Fruit fly (Drosophila melanogaster): ENCODE data around the gene ouib.
A peak's percentile ranks its signal among the peaks of the same experiment; 100 is the strongest.

Gene ouib

DNA sequence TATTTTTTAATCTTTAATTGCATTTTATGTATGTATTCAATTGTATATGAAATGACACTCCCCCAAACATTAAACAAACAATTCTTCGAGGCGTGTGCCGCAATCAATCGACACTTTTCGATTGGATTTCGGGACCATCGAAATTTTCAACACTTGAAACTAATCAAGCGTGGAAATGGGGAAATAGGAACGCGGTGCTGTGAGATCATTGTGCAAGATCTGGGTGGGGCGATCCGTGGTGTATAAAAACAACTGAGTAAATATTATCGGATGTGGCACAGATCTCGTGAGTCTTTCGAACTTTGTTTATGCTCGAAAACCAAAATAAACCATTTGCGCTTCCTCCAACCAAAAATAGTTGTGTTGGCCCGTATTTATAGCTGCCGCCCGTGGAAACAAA is 16.0 kb downstream of the ouib start:
- TF ChIP-seq CG8478 (optimal IDR thresholded peaks at IDR 0.05) (no peak), CTCF (optimal IDR thresholded peaks at IDR 0.05) (no peak)

DNA sequence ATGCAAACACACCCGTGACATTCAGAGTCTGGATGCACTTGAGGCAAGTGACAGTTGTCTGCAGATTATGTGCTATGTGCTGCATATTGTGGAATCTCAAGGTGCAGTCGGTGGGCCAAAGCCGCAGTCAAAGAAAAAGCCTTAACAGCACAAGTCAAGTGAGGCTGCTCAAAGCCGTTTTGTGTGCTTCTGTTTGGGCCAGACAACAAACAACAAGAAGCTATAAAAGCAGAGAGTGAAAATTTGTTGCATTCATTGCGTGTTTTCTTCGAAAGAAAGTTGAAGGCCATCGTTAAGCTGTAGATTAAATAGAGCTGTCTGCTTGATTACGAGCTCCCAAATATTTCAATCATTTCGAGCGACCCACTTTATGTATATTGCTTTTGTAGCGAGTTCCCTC is 16.7 kb downstream of the ouib start:
- TF ChIP-seq CTCF (optimal IDR thresholded peaks at IDR 0.05) (no peak), CG8478 (optimal IDR thresholded peaks at IDR 0.05) (no peak)

DNA sequence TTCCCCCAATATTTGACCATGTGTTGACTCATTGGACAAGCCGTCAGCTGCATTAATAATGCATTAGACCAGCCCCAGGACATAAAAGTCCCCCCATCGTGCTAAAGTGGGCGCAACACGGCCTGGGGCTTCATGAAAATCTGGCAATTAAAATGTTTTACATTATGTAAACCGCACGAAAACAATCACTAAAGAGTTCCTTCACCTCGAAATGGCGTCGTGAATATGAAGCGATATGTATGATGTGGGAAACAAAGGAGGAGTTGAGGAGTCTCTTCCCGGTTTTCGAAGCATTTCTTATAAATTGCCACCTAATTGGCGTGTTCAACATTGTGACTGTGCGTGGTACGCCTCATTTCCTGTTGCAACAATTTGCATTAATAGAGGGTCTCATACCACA is 17.4 kb downstream of the ouib start:
- TF ChIP-seq CG8478 (optimal IDR thresholded peaks at IDR 0.05) (no peak), CTCF (optimal IDR thresholded peaks at IDR 0.05) (no peak)

DNA sequence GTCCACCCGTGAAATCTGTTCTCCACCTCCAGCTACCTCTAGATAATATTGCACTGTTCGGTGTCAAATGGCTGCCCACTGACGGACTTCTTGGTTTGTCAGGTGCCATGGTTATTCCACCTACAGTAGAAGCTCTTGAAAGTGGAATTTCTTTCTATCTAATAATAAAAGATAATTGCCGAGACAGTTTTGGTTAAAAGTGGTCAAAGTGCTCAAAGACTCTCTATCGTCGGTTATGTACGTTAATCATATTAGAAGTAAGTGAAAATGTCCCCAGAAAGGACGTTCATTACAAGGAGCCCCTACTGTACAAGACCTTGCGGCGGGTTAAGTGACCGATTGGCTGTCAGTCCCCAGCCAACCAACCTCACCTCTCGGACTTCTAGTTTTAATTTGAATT is 18.9 kb downstream of the ouib start:
- TF ChIP-seq CTCF (optimal IDR thresholded peaks at IDR 0.05): no peak
- TF ChIP-seq CG8478 (optimal IDR thresholded peaks at IDR 0.05): no peak

DNA sequence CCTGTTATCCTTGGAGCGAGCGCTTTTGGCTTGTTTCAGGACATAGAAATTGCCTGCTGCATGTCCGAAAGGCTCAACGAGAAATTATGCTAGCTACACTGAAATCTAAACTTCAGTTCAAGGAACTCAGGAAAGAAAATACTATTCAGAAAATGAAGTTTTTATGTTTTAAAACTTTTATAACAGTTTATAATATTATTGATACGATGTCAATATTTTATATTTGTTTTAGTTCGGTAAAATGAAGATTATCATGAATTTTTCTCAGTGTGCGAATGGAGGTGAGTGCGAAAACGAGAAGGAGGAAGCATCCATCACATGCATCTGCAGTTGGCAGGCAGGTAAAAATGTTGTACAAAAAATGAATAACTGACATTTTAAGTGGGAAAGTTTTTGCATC is 21.1 kb downstream of the ouib start:
- TF ChIP-seq CG8478 (optimal IDR thresholded peaks at IDR 0.05) (no peak), CTCF (optimal IDR thresholded peaks at IDR 0.05) (no peak)

DNA sequence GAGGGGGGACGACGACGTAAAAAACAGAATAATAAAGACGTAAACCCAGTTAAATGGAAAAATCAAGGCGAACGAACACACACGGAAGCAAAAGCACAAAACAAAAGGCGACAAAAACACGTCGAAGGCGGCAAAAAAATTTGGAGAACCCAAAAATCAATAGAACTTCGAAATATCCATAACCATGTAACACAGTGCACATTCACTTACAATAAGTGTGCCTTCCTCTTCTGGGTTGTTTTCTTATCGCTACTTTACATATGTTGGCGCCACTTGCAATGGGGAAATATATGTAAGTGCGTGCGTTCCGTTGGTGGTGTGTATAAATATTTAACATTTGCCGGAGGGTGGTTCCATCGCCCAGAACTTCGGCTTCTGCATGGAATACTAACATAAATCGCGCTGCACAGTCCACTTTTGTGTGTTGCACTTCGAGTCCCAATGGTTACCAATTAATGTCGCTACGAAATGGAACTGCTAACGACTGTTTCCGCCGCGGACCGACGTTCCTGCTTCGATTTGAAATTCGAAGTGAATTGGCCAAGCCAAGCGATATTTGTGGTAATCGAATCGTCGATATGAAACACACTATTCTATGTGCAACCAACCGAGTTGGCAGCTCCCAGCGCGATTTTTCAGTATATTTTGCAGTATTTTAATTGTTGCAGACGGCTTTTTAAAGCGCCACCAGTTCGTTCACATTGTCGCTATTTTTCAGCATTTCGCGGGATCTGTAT is 22.0 kb downstream of the ouib start, which contains the start of the genes CG9801 and Nasp:
CG9801 (minus strand) TSS at position 542 of the 737 bp plus-strand sequence.
Nasp (plus strand) TSS at position 665 of the 737 bp plus-strand sequence.
- TF ChIP-seq CTCF (optimal IDR thresholded peaks at IDR 0.05) (peak; percentile 45 to 51), CG8478 (optimal IDR thresholded peaks at IDR 0.05) (no peak)

DNA sequence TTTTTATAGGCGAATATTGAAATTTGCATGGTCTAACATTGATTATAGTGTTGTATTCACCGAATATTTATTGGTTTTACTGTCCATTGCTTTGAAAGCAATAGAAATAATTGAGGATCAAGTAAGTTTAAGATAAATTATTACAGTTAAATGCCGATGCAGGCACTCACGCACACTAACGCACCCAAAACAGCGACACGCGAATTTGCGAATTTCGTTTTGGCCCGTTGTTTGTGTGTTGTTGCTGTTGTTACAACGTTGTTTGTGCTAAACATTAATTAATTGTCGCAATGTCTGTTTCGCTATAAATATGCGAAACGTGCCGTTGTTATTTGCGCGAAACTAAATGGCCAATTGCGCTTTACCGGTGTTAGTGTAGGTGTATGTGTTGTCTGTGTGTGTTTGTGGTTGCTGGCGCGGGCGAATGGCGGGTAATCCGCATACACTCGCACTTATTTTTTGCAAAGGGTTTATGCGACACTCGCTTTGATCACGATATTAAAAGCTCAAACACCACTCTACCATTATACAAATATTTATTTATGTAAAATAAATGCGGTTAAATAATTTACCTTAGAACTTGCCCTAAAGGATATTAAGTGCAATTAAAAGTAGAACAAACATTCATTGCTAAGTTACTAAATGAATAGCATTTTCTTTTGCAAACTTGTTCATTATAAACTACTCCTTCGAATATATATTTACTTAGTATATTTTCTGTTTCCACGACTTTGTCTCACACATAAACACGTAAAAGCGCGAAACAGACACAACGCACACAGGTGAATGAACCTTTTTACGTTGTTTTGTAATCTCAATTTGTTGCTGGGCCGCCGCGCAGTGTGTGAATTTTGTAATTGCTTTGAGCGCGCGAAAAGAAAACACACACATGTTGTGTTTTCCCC is 22.8 kb downstream of the ouib start:
- no peak for TF ChIP-seq CG8478 (optimal IDR thresholded peaks at IDR 0.05)
- no peak for TF ChIP-seq CTCF (optimal IDR thresholded peaks at IDR 0.05)

DNA sequence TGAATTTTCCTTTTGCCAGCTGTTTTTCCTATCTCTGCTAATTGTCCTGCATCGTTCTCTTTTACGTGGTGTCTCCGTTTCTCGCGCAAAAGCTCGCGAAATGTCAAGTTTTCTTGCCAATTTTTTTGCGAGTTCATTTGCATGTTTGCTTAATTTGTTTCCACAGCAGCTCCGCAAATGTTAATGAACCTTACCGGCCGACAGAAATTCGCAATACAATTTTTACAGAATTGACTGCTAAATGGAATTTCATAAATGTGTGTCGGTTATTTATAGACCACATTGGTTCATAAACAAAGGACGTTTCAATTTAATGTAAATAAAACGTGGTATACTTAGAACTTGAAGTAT is 23.5 kb downstream of the ouib start:
- no peak for TF ChIP-seq CG8478 (optimal IDR thresholded peaks at IDR 0.05)
- TF ChIP-seq CTCF (optimal IDR thresholded peaks at IDR 0.05): no peak

DNA sequence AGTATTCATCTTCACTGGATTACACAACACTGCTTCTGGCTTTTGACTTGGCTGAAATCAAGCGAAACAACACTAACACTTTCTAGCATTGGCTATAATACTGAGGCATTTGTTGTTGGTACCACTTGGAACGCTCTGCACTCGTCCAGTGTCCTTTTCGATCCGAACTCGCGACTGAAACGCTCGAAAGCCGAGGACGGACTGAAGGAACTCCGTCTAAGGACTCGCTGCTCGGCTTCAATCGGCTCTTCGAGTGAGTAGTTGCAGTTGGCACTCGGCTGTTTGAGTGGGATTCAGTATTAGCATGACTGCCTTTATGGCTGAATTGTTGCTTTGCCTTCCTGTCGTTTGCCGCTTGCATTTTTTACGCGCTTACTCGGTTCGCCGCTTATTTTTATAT is 42.7 kb downstream of the ouib start, which contains the start of the genes CG34135 and CG11768:
CG34135 (minus strand) TSS at position 194 of the 400 bp plus-strand sequence.
CG11768 (minus strand) TSS at position 203 of the 400 bp plus-strand sequence.
- TF ChIP-seq CG8478 (optimal IDR thresholded peaks at IDR 0.05): no peak
- no peak for TF ChIP-seq CTCF (optimal IDR thresholded peaks at IDR 0.05)

DNA sequence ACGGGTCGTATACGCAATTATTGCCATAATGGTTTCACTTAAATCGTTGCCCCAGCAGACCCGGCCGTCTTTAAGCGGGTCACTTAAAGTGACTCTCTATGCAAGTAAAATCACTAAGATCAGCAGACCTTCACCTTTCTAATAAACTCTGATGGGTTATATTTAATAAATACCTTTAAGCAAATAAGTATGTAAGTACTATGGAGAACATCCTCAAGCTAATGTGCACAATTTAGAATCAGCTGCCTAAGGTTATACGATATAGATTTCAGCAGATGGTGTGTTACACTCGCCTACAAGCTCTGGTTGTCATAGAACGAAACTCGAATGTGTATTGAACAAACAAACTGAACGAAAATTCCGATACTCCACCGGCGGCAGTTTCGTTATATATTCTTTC is 43.8 kb downstream of the ouib start, which contains the start of gene CG8236:
CG8236 (plus strand) TSS at position 301 of the 400 bp plus-strand sequence.
- TF ChIP-seq CG8478 (optimal IDR thresholded peaks at IDR 0.05): no peak
- no peak for TF ChIP-seq CTCF (optimal IDR thresholded peaks at IDR 0.05)

DNA sequence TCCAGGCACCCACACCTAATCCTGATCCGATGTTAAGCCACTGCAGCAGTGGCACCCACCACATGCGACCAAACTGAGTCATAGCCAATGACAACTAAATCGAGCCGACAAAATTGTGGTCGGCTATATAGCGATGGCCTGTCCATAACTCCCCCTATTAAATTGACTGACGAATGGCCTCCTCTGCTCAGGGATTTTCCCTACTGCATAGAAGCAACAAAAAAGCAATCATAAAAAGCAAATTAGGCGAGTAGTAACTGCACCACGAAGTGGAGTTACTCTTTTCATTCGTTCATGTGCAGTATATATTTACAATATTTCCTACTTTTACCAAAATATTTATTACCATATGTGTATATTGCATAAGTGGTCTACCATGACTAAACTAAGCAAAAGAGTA is 47.3 kb downstream of the ouib start, which contains the start of gene CG13318:
CG13318 (minus strand) TSS at position 101 of the 400 bp plus-strand sequence.
- TF ChIP-seq CTCF (optimal IDR thresholded peaks at IDR 0.05): no peak
- no peak for TF ChIP-seq CG8478 (optimal IDR thresholded peaks at IDR 0.05)

DNA sequence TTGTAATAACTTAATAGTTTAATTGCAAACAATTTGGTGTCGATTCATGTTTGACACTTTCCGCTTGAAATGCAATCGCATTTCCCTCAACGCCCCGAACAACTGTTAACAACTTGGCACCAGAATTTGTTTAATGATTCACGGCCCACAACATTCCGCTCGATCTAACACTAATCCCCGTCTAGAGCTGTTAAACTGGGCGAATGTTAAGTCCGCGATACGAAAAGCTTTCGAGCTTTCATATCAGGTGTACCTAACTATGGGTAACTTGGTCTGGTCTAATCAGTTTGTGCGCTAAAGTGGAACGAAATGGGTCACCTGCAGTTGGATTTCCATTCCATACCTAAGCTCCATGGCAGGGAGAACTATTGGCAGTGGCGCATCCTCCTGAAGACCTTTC is 47.9 kb downstream of the ouib start, which contains the start of gene CG34301:
CG34301 (plus strand) TSS at position 301 of the 400 bp plus-strand sequence.
- TF ChIP-seq CTCF (optimal IDR thresholded peaks at IDR 0.05) (no peak), CG8478 (optimal IDR thresholded peaks at IDR 0.05) (no peak)

Measured in S2 (cell line).